Worm (Caenorhabditis elegans) whole organism, L2 larva: Measurements from ENCODE around the gene Y53C12A.6.
A peak's percentile ranks its signal among the peaks of the same experiment; 100 is the strongest.

Source experiments
- C34F6.9 ChIP-seq: fragments of 150-350 bp; optimal IDR thresholded peaks from 2 replicates; lab custom pipeline; 2014; ENCODE audit warnings: missing biosample characterization, missing genetic modification characterization
- F13H6.1 ChIP-seq: sonication (generic microtip); optimal IDR thresholded peaks from 2 replicates; lab custom pipeline; 2016; ENCODE audit warnings: missing genetic modification characterization, missing compliant biosample characterization
- R02D3.7 ChIP-seq: fragments of 150-350 bp; optimal IDR thresholded peaks from 2 replicates; lab custom pipeline; 2014; ENCODE audit warnings: missing biosample characterization, missing genetic modification characterization
- Y55F3AM.14 ChIP-seq: fragments of 200-800 bp; sonication (Bioruptor generic); optimal IDR thresholded peaks from 2 replicates; lab custom pipeline; 2018; ENCODE audit warnings: mild to moderate bottlenecking, missing genetic modification characterization, missing compliant biosample characterization
- ZK546.5 ChIP-seq: sonication (generic microtip); optimal IDR thresholded peaks from 2 replicates; lab custom pipeline; 2017; ENCODE audit warnings: missing biosample characterization, missing genetic modification characterization
- alr-1 ChIP-seq: fragments of 150-350 bp; optimal IDR thresholded peaks from 2 replicates; lab custom pipeline; 2014; ENCODE audit warnings: missing biosample characterization, missing genetic modification characterization
- aly-2 ChIP-seq: fragments of 150-350 bp; optimal IDR thresholded peaks from 2 replicates; lab custom pipeline; 2014; ENCODE audit warnings: missing biosample characterization, missing genetic modification characterization
- ama-1 ChIP-seq: fragments of 150-350 bp; optimal IDR thresholded peaks from 2 replicates; lab custom pipeline; 2018; ENCODE audit warnings: inconsistent platforms
- blmp-1 ChIP-seq: sonication (generic microtip); optimal IDR thresholded peaks from 2 replicates; lab custom pipeline; 2017; ENCODE audit warnings: missing genetic modification characterization, mild to moderate bottlenecking, missing compliant biosample characterization, antibody characterized with exemption, moderate library complexity; ENCODE audit not compliant: insufficient read depth
- ceh-16 ChIP-seq: fragments of 150-350 bp; optimal IDR thresholded peaks from 2 replicates; lab custom pipeline; 2014; ENCODE audit warnings: missing biosample characterization, missing genetic modification characterization
- ceh-82 ChIP-seq: fragments of 150-350 bp; optimal IDR thresholded peaks from 2 replicates; lab custom pipeline; 2014; ENCODE audit warnings: missing biosample characterization, missing genetic modification characterization
- crh-2 ChIP-seq: sonication (generic microtip); optimal IDR thresholded peaks from 2 replicates; lab custom pipeline; 2017; ENCODE audit warnings: missing biosample characterization, missing genetic modification characterization
- dmd-4 ChIP-seq: sonication (generic microtip); optimal IDR thresholded peaks from 2 replicates; lab custom pipeline; 2017; ENCODE audit warnings: missing biosample characterization, missing genetic modification characterization
- egl-27 ChIP-seq: sonication (generic microtip); optimal IDR thresholded peaks from 3 replicates; lab custom pipeline; 2017; ENCODE audit warnings: missing biosample characterization, missing genetic modification reagents, missing genetic modification characterization
- elt-1 ChIP-seq: fragments of 150-350 bp; optimal IDR thresholded peaks from 2 replicates; lab custom pipeline; 2014; ENCODE audit warnings: missing biosample characterization, missing genetic modification characterization
- elt-3 ChIP-seq: sonication (generic microtip); optimal IDR thresholded peaks from 2 replicates; lab custom pipeline; 2017; ENCODE audit warnings: missing biosample characterization, missing genetic modification characterization
- fos-1 ChIP-seq: fragments of 150-350 bp; optimal IDR thresholded peaks from 2 replicates; lab custom pipeline; 2014; ENCODE audit warnings: missing biosample characterization, missing genetic modification characterization
- gmeb-1 ChIP-seq: fragments of 150-350 bp; optimal IDR thresholded peaks from 2 replicates; lab custom pipeline; 2014; ENCODE audit warnings: missing biosample characterization, missing genetic modification characterization
- lin-11 ChIP-seq: fragments of 150-350 bp; sonication (generic microtip); optimal IDR thresholded peaks from 2 replicates; lab custom pipeline; 2014; ENCODE audit warnings: missing biosample characterization, missing genetic modification characterization, inconsistent platforms, mixed read lengths
- lin-13 ChIP-seq: fragments of 150-350 bp; optimal IDR thresholded peaks from 2 replicates; lab custom pipeline; 2014; ENCODE audit warnings: missing biosample characterization, missing genetic modification reagents, missing genetic modification characterization
- lin-39 ChIP-seq: fragments of 150-350 bp; optimal IDR thresholded peaks from 2 replicates; lab custom pipeline; 2014; ENCODE audit warnings: missing biosample characterization, missing genetic modification reagents, missing genetic modification characterization
- lsy-2 ChIP-seq, 2 experiments: fragments of 150-350 bp in 1 of 2; sonication (generic microtip) in 1 of 2; optimal IDR thresholded peaks; 2 replicates each; lab custom pipeline; 2014 to 2017; ENCODE audit warnings: missing biosample characterization in 2 of 2, missing genetic modification characterization in 2 of 2
- mab-5 ChIP-seq: fragments of 150-350 bp; optimal IDR thresholded peaks from 2 replicates; lab custom pipeline; 2014; ENCODE audit warnings: missing biosample characterization, missing genetic modification characterization
- mbf-1 ChIP-seq: sonication (generic microtip); optimal IDR thresholded peaks from 2 replicates; lab custom pipeline; 2017; ENCODE audit warnings: missing biosample characterization, missing genetic modification characterization
- mdl-1 ChIP-seq, 2 experiments: fragments of 150-350 bp in 1 of 2; sonication (generic microtip) in 1 of 2; optimal IDR thresholded peaks; 2 replicates each; lab custom pipeline; 2017; ENCODE audit warnings: missing biosample characterization in 2 of 2, missing genetic modification characterization in 2 of 2
- nhr-10 ChIP-seq: sonication (generic microtip); optimal IDR thresholded peaks from 2 replicates; lab custom pipeline; 2017; ENCODE audit warnings: missing biosample characterization, missing genetic modification characterization
- nhr-11 ChIP-seq: fragments of 150-350 bp; optimal IDR thresholded peaks from 2 replicates; lab custom pipeline; 2014; ENCODE audit warnings: missing biosample characterization, missing genetic modification characterization
- nhr-12 ChIP-seq: fragments of 150-350 bp; optimal IDR thresholded peaks from 2 replicates; lab custom pipeline; 2014; ENCODE audit warnings: missing biosample characterization, missing genetic modification characterization
- nhr-129 ChIP-seq: fragments of 150-350 bp; optimal IDR thresholded peaks from 2 replicates; lab custom pipeline; 2014; ENCODE audit warnings: missing biosample characterization, missing genetic modification characterization
- nhr-21 ChIP-seq: fragments of 150-350 bp; optimal IDR thresholded peaks from 2 replicates; lab custom pipeline; 2014; ENCODE audit warnings: missing biosample characterization, missing genetic modification characterization
- nhr-23 ChIP-seq: fragments of 150-350 bp; optimal IDR thresholded peaks from 2 replicates; lab custom pipeline; 2014; ENCODE audit warnings: missing biosample characterization, missing genetic modification reagents, missing genetic modification characterization
- nhr-237 ChIP-seq: fragments of 150-350 bp; optimal IDR thresholded peaks from 2 replicates; lab custom pipeline; 2014; ENCODE audit warnings: missing biosample characterization, missing genetic modification characterization
- nhr-25 ChIP-seq: fragments of 150-350 bp; sonication (generic microtip); optimal IDR thresholded peaks from 3 replicates; lab custom pipeline; 2014; ENCODE audit warnings: missing biosample characterization, missing genetic modification characterization
- nhr-6 ChIP-seq: fragments of 150-350 bp; optimal IDR thresholded peaks from 2 replicates; lab custom pipeline; 2014; ENCODE audit warnings: missing biosample characterization, missing genetic modification characterization
- nhr-77 ChIP-seq: fragments of 150-350 bp; optimal IDR thresholded peaks from 2 replicates; lab custom pipeline; 2014; ENCODE audit warnings: missing biosample characterization, missing genetic modification characterization
- peb-1 ChIP-seq: fragments of 150-350 bp; optimal IDR thresholded peaks from 2 replicates; lab custom pipeline; 2014; ENCODE audit warnings: missing biosample characterization, missing genetic modification characterization
- sem-4 ChIP-seq: fragments of 150-350 bp; optimal IDR thresholded peaks from 2 replicates; lab custom pipeline; 2014; ENCODE audit warnings: missing biosample characterization, missing genetic modification reagents, missing genetic modification characterization
- skn-1 ChIP-seq: sonication (generic microtip); optimal IDR thresholded peaks from 2 replicates; lab custom pipeline; 2017; ENCODE audit warnings: missing biosample characterization, missing genetic modification characterization
- sma-3 ChIP-seq: sonication (generic microtip); optimal IDR thresholded peaks from 2 replicates; lab custom pipeline; 2016; ENCODE audit warnings: missing genetic modification reagents, missing genetic modification characterization, missing compliant biosample characterization
- sma-9 ChIP-seq, 2 experiments: fragments of 150-350 bp in 1 of 2; sonication (generic microtip) in 1 of 2; optimal IDR thresholded peaks; 2 replicates each; lab custom pipeline; 2014 to 2016; ENCODE audit warnings: missing genetic modification characterization in 2 of 2, mild to moderate bottlenecking in 1 of 2, missing biosample characterization in 1 of 2, missing compliant biosample characterization in 1 of 2, missing genetic modification reagents in 1 of 2, moderate library complexity in 1 of 2
- snpc-4 ChIP-seq: fragments of 150-350 bp; optimal IDR thresholded peaks from 2 replicates; lab custom pipeline; 2014; ENCODE audit warnings: missing biosample characterization, missing genetic modification characterization
- unc-39 ChIP-seq: fragments of 150-350 bp; optimal IDR thresholded peaks from 2 replicates; lab custom pipeline; 2014; ENCODE audit warnings: missing biosample characterization, missing genetic modification characterization
- unc-55 ChIP-seq: fragments of 150-350 bp; sonication (generic microtip); optimal IDR thresholded peaks from 3 replicates; lab custom pipeline; 2014; ENCODE audit warnings: missing biosample characterization, missing genetic modification reagents, missing genetic modification characterization
- unc-62 ChIP-seq: fragments of 150-350 bp; optimal IDR thresholded peaks from 2 replicates; lab custom pipeline; 2014; ENCODE audit warnings: missing biosample characterization, missing genetic modification reagents, missing genetic modification characterization
- zag-1 ChIP-seq: fragments of 150-350 bp; optimal IDR thresholded peaks from 2 replicates; lab custom pipeline; 2014; ENCODE audit warnings: missing biosample characterization, missing genetic modification characterization
- ztf-1 ChIP-seq: fragments of 200-800 bp; sonication (Bioruptor generic); conservative IDR thresholded peaks from 2 replicates; pipeline ENCODE4 v1.3.6; 2022; ENCODE audit warnings: missing genetic modification characterization, missing compliant biosample characterization
- ztf-11 ChIP-seq: sonication (generic microtip); optimal IDR thresholded peaks from 2 replicates; lab custom pipeline; 2017; ENCODE audit warnings: missing biosample characterization, missing genetic modification characterization
- ztf-4 ChIP-seq: fragments of 150-350 bp; optimal IDR thresholded peaks from 2 replicates; lab custom pipeline; 2014; ENCODE audit warnings: missing biosample characterization, missing genetic modification characterization

Y53C12A.6 gene

ce11 chrII:9671308-9671707 lies 46.5 kb downstream of the Y53C12A.6 start, which contains the start of gene ZK1320.7:
TSS of gene ZK1320.7 (plus strand) at chrII:9671608.
- TF ChIP-seq nhr-237 (tag; lab: Kevin White, UChicago) (no peak), ztf-1 (GFP tag; lab: Robert Waterston, UW) (no peak), ceh-16 (tag; lab: Kevin White, UChicago) (no peak), lin-13 (no peak), nhr-11 (no peak), Y55F3AM.14 (no peak), aly-2 (tag; lab: Kevin White, UChicago) (no peak), ztf-4 (tag; lab: Kevin White, UChicago) (no peak), sma-3 (GFP tag; lab: Kevin White, UChicago) (no peak), nhr-25 (tag; lab: Kevin White, UChicago) (no peak), F13H6.1 (tag; lab: Kevin White, UChicago) (no peak), C34F6.9 (tag; lab: Kevin White, UChicago) (no peak), elt-1 (no peak), peb-1 (tag; lab: Kevin White, UChicago) (no peak)
- TF ChIP-seq, all 48 proteins: peak for 0

ce11 chrII:9668959-9669358 lies 48.8 kb downstream of the Y53C12A.6 start, which contains the start of gene taf-8:
TSS of gene taf-8 (plus strand) at chrII:9669318.
- TF ChIP-seq dmd-4 (tag; lab: Kevin White, UChicago) (no peak), lin-11 (tag; lab: Kevin White, UChicago) (no peak), nhr-11 (no peak), nhr-77 (tag; lab: Kevin White, UChicago) (no peak), elt-3 (no peak), ceh-16 (tag; lab: Kevin White, UChicago) (no peak), nhr-12 (no peak), gmeb-1 (tag; lab: Kevin White, UChicago) (peak; percentile 63), Y55F3AM.14 (no peak), unc-62 (GFP tag; lab: Kevin White, UChicago) (no peak), zag-1 (tag; lab: Kevin White, UChicago) (no peak), lin-39 (tag; lab: Kevin White, UChicago) (no peak), fos-1 (tag; lab: Kevin White, UChicago) (no peak), nhr-129 (tag; lab: Kevin White, UChicago) (peak; percentile 22), crh-2 (tag; lab: Kevin White, UChicago) (peak; percentile 67), nhr-6 (tag; lab: Kevin White, UChicago) (no peak), C34F6.9 (tag; lab: Kevin White, UChicago) (peak; percentile 78), F13H6.1 (tag; lab: Kevin White, UChicago) (no peak), unc-55 (GFP tag; lab: Kevin White, UChicago) (peak; percentile 83), nhr-237 (tag; lab: Kevin White, UChicago) (no peak), mbf-1 (tag; lab: Kevin White, UChicago) (no peak), alr-1 (tag; lab: Kevin White, UChicago) (no peak), sma-9 (GFP tag; optimal IDR thresholded peaks at IDR 0.05; lab: Kevin White, UChicago) (peak; percentile 49), sma-9 (tag; optimal IDR thresholded peaks at IDR 0.05; lab: Kevin White, UChicago) (no peak), peb-1 (tag; lab: Kevin White, UChicago) (no peak), ceh-82 (tag; lab: Kevin White, UChicago) (no peak), mdl-1 (tag; optimal IDR thresholded peaks at IDR 0.05; lab: Kevin White, UChicago) (no peak), aly-2 (tag; lab: Kevin White, UChicago) (no peak), blmp-1 (tag; lab: Kevin White, UChicago) (no peak), unc-39 (tag; lab: Kevin White, UChicago) (no peak), elt-1 (no peak), ama-1 (no peak), ZK546.5 (tag; lab: Kevin White, UChicago) (no peak), sma-3 (GFP tag; lab: Kevin White, UChicago) (peak; percentile 32), skn-1 (tag; lab: Kevin White, UChicago) (no peak), lsy-2 (tag; optimal IDR thresholded peaks at IDR 0.05; lab: Kevin White, UChicago) (peak; percentile 5 to 85), nhr-25 (tag; lab: Kevin White, UChicago) (no peak), lin-13 (peak; percentile 38), ztf-1 (GFP tag; lab: Robert Waterston, UW) (no peak), egl-27 (tag; lab: Kevin White, UChicago) (no peak), ztf-11 (tag; lab: Kevin White, UChicago) (no peak), nhr-21 (peak; percentile 26), R02D3.7 (tag; lab: Kevin White, UChicago) (peak; percentile 86), nhr-10 (no peak), nhr-23 (tag; lab: Kevin White, UChicago) (no peak), sem-4 (tag; lab: Kevin White, UChicago) (no peak), mab-5 (tag; lab: Kevin White, UChicago) (peak; percentile 7), snpc-4 (tag; lab: Kevin White, UChicago) (no peak), ztf-4 (tag; lab: Kevin White, UChicago) (no peak)
